Worm (Caenorhabditis elegans) whole organism, young adult: Measurements from ENCODE around the gene hil-3.

ENCODE experiments used
- B0019.2 ChIP-seq: fragments of 200-800 bp; sonication (Bioruptor generic); conservative IDR thresholded peaks from 2 replicates; pipeline ENCODE4 v1.3.6; 2022; ENCODE audit warnings: missing genetic modification reagents, missing genetic modification characterization, missing compliant biosample characterization
- C17E4.6 ChIP-seq: fragments of 200-800 bp; sonication (Bioruptor generic); IDR thresholded peaks from 2 replicates; pipeline ENCODE4 v1.3.6; 2022; ENCODE audit warnings: missing genetic modification reagents, missing genetic modification characterization, missing compliant biosample characterization
- F10E7.11 ChIP-seq: sonication (generic microtip); optimal IDR thresholded peaks from 2 replicates; lab custom pipeline; 2017; ENCODE audit warnings: mild to moderate bottlenecking, missing genetic modification characterization, moderate library complexity, missing compliant biosample characterization
- F37B4.10 ChIP-seq: fragments of 200-800 bp; sonication (Bioruptor generic); IDR thresholded peaks from 2 replicates; pipeline ENCODE4 v1.3.6; 2022; ENCODE audit warnings: missing genetic modification characterization, missing compliant biosample characterization
- Y79H2A.3 ChIP-seq: fragments of 200-800 bp; sonication (Bioruptor generic); conservative IDR thresholded peaks from 2 replicates; pipeline ENCODE4 v1.3.6; 2022; ENCODE audit warnings: missing genetic modification reagents, missing genetic modification characterization, missing compliant biosample characterization
- akir-1 ChIP-seq: fragments of 200-800 bp; sonication (Bioruptor generic); optimal IDR thresholded peaks from 2 replicates; lab custom pipeline; 2018; ENCODE audit warnings: mild to moderate bottlenecking, missing genetic modification characterization, moderate library complexity, missing compliant biosample characterization
- atf-7 ChIP-seq: sonication (generic microtip); optimal IDR thresholded peaks from 2 replicates; lab custom pipeline; 2017; ENCODE audit warnings: mild to moderate bottlenecking, missing genetic modification characterization, missing compliant biosample characterization
- ccch-3 ChIP-seq: fragments of 200-800 bp; sonication (Bioruptor generic); optimal IDR thresholded peaks from 2 replicates; lab custom pipeline; 2018; ENCODE audit warnings: mild to moderate bottlenecking, missing genetic modification characterization, missing compliant biosample characterization
- cebp-1 ChIP-seq, 2 experiments: fragments of 200-800 bp in 1 of 2; sonication (Bioruptor generic) in 1 of 2; sonication (generic microtip) in 1 of 2; IDR thresholded peaks in 1 of 2; optimal IDR thresholded peaks in 1 of 2; 2 replicates each; pipeline versions ENCODE4 v1.3.6 to Lab custom; 2017 to 2022; ENCODE audit warnings: missing compliant biosample characterization in 2 of 2, missing genetic modification characterization in 2 of 2, mild to moderate bottlenecking in 1 of 2, missing genetic modification reagents in 1 of 2, moderate library complexity in 1 of 2
- cebp-2 ChIP-seq: fragments of 200-800 bp; sonication (Bioruptor generic); IDR thresholded peaks from 2 replicates; pipeline ENCODE4 v1.3.6; 2022; ENCODE audit warnings: missing genetic modification characterization, missing compliant biosample characterization
- ceh-100 ChIP-seq: fragments of 200-800 bp; sonication (Bioruptor generic); IDR thresholded peaks from 2 replicates; pipeline ENCODE4 v1.3.6; 2022; ENCODE audit warnings: missing genetic modification reagents, missing genetic modification characterization, missing compliant biosample characterization
- dox-1 ChIP-seq: fragments of 200-800 bp; sonication (Bioruptor generic); IDR thresholded peaks from 2 replicates; pipeline ENCODE4 v1.3.6; 2022; ENCODE audit warnings: missing genetic modification reagents, missing genetic modification characterization, missing compliant biosample characterization
- dpl-1 ChIP-seq: fragments of 150-350 bp; optimal IDR thresholded peaks from 2 replicates; lab custom pipeline; 2014; ENCODE audit warnings: missing biosample characterization, missing genetic modification reagents, missing genetic modification characterization
- efl-1 ChIP-seq: fragments of 150-350 bp; optimal IDR thresholded peaks from 2 replicates; lab custom pipeline; 2014; ENCODE audit warnings: missing biosample characterization, missing genetic modification reagents, missing genetic modification characterization
- egl-44 ChIP-seq: fragments of 200-800 bp; sonication (Bioruptor generic); IDR thresholded peaks from 2 replicates; pipeline ENCODE4 v1.3.6; 2022; ENCODE audit warnings: missing genetic modification reagents, missing genetic modification characterization, missing compliant biosample characterization
- ets-4 ChIP-seq: fragments of 200-800 bp; sonication (Bioruptor generic); optimal IDR thresholded peaks from 2 replicates; lab custom pipeline; 2018; ENCODE audit warnings: mild to moderate bottlenecking, missing genetic modification characterization, missing compliant biosample characterization
- hlh-26 ChIP-seq: fragments of 200-800 bp; sonication (Bioruptor generic); conservative IDR thresholded peaks from 2 replicates; pipeline ENCODE4 v1.3.6; 2022; ENCODE audit warnings: missing genetic modification reagents, missing genetic modification characterization, missing compliant biosample characterization
- hsf-1 ChIP-seq: fragments of 200-800 bp; sonication (Bioruptor generic); IDR thresholded peaks from 2 replicates; pipeline ENCODE4 v1.3.6; 2022; ENCODE audit warnings: missing genetic modification reagents, missing genetic modification characterization, missing compliant biosample characterization
- lag-1 ChIP-seq: fragments of 200-800 bp; sonication (Bioruptor generic); IDR thresholded peaks from 2 replicates; pipeline ENCODE4 v1.3.6; 2022; ENCODE audit warnings: missing genetic modification reagents, missing genetic modification characterization, missing compliant biosample characterization
- let-607 ChIP-seq, 2 experiments: fragments of 200-800 bp in 1 of 2; sonication (Bioruptor generic) in 1 of 2; sonication (generic microtip) in 1 of 2; optimal IDR thresholded peaks; 2 replicates each; lab custom pipeline; 2016 to 2018; ENCODE audit warnings: mild to moderate bottlenecking in 2 of 2, missing compliant biosample characterization in 2 of 2, missing genetic modification characterization in 2 of 2, moderate library complexity in 2 of 2, missing genotype in 1 of 2
- lin-26 ChIP-seq: fragments of 200-800 bp; sonication (Bioruptor generic); IDR thresholded peaks from 2 replicates; pipeline ENCODE4 v1.3.6; 2022; ENCODE audit warnings: missing genetic modification reagents, missing genetic modification characterization, missing compliant biosample characterization
- lin-35 ChIP-seq, 3 experiments: fragments of 150-350 bp in 2 of 3; sonication (generic microtip) in 1 of 3; optimal IDR thresholded peaks; 2 replicates each; lab custom pipeline; 2014 to 2018; ENCODE audit warnings: missing biosample characterization in 3 of 3, missing genetic modification characterization in 3 of 3, missing genetic modification reagents in 3 of 3
- lin-54 ChIP-seq: fragments of 200-800 bp; sonication (Bioruptor generic); optimal IDR thresholded peaks from 2 replicates; lab custom pipeline; 2018; ENCODE audit warnings: mild to moderate bottlenecking, missing genetic modification characterization, missing compliant biosample characterization
- lsy-27 ChIP-seq: sonication (generic microtip); optimal IDR thresholded peaks from 2 replicates; lab custom pipeline; 2017; ENCODE audit warnings: missing genetic modification characterization, mild to moderate bottlenecking, missing compliant biosample characterization, antibody characterized with exemption, missing genotype, borderline replicate concordance; ENCODE audit not compliant: insufficient read depth
- madf-6 ChIP-seq: fragments of 200-800 bp; sonication (Bioruptor generic); IDR thresholded peaks from 2 replicates; pipeline ENCODE4 v1.3.6; 2022; ENCODE audit warnings: missing genetic modification reagents, missing genetic modification characterization, missing compliant biosample characterization
- nhr-27 ChIP-seq: fragments of 200-800 bp; sonication (Bioruptor generic); optimal IDR thresholded peaks from 2 replicates; lab custom pipeline; 2018; ENCODE audit warnings: mild to moderate bottlenecking, missing genetic modification characterization, moderate library complexity, missing compliant biosample characterization
- nhr-80 ChIP-seq: sonication (generic microtip); optimal IDR thresholded peaks from 2 replicates; lab custom pipeline; 2016; ENCODE audit warnings: missing genetic modification characterization, missing compliant biosample characterization
- pbrm-1 ChIP-seq: fragments of 200-800 bp; sonication (Bioruptor generic); IDR thresholded peaks from 2 replicates; pipeline ENCODE4 v1.3.6; 2022; ENCODE audit warnings: missing genetic modification reagents, missing genetic modification characterization, missing compliant biosample characterization
- rcor-1 ChIP-seq: fragments of 200-800 bp; sonication (Bioruptor generic); IDR thresholded peaks from 2 replicates; pipeline ENCODE4 v1.3.6; 2022; ENCODE audit warnings: missing genetic modification reagents, missing genetic modification characterization, missing compliant biosample characterization
- snpc-1.3 ChIP-seq: sonication (generic microtip); optimal IDR thresholded peaks from 2 replicates; lab custom pipeline; 2017; ENCODE audit warnings: missing genetic modification characterization, mild to moderate bottlenecking, missing compliant biosample characterization, antibody characterized with exemption, moderate library complexity, missing genotype, missing genetic modification reagents; ENCODE audit not compliant: insufficient read depth
- snpc-4 ChIP-seq, 5 experiments: fragments of 150-350 bp in 1 of 5; sonication (generic microtip) in 4 of 5; optimal IDR thresholded peaks; 2 replicates each; lab custom pipeline; 2014 to 2018; ENCODE audit warnings: missing genetic modification characterization in 5 of 5, missing biosample characterization in 3 of 5, antibody characterized with exemption in 2 of 5, mild to moderate bottlenecking in 2 of 5, missing compliant biosample characterization in 2 of 5, missing genotype in 2 of 5, moderate library complexity in 2 of 5, missing genetic modification reagents in 1 of 5
- sptf-2 ChIP-seq: fragments of 200-800 bp; sonication (Bioruptor generic); optimal IDR thresholded peaks from 2 replicates; lab custom pipeline; 2018; ENCODE audit warnings: mild to moderate bottlenecking, missing genetic modification characterization, missing compliant biosample characterization
- tbp1 ChIP-seq: fragments of 200-800 bp; sonication (Bioruptor generic); optimal IDR thresholded peaks from 2 replicates; lab custom pipeline; 2018; ENCODE audit warnings: mild to moderate bottlenecking, missing genetic modification characterization, missing compliant biosample characterization
- tbx-9 ChIP-seq: sonication (generic microtip); optimal IDR thresholded peaks from 2 replicates; lab custom pipeline; 2016; ENCODE audit warnings: borderline replicate concordance, missing genetic modification characterization, inconsistent platforms, missing compliant biosample characterization
- ztf-18 ChIP-seq: sonication (generic microtip); optimal IDR thresholded peaks from 2 replicates; lab custom pipeline; 2016; ENCODE audit warnings: missing genotype, mild to moderate bottlenecking, missing genetic modification characterization, missing compliant biosample characterization
- ztf-22 ChIP-seq: fragments of 200-800 bp; sonication (Bioruptor generic); optimal IDR thresholded peaks from 2 replicates; lab custom pipeline; 2018; ENCODE audit warnings: mild to moderate bottlenecking, missing genetic modification characterization, moderate library complexity, missing compliant biosample characterization
- ztf-3 ChIP-seq: fragments of 200-800 bp; sonication (Bioruptor generic); optimal IDR thresholded peaks from 2 replicates; lab custom pipeline; 2018; ENCODE audit warnings: mild to moderate bottlenecking, missing genetic modification characterization, missing compliant biosample characterization

The hil-3 gene

DNA sequence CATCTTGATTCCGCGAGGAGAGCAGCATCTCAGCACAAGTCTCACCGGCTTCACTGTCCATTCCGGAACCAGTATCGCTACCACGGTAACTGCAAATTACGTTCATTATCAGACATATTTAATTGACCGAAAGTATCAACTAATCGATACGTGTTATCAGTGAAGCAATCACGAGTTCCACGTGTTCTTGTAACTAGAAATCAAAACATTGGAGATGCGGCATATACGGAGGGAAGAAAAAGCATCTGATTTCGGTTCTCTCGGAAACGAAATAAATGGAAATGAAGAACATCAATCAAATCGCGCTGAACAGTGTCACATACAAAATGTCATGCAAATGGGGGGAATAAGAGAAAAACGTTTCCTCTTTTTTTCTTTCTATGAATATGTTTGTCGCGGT lies 34.2 kb downstream of the hil-3 start:
- no peak for TF ChIP-seq lsy-27
- no peak for TF ChIP-seq madf-6 (GFP tag; lab: Robert Waterston, UW)
- no peak for TF ChIP-seq Y79H2A.3 (GFP tag; lab: Robert Waterston, UW)
- TF ChIP-seq akir-1 (GFP tag; lab: Kevin White, UChicago): no peak
- TF ChIP-seq nhr-80 (tag; lab: Kevin White, UChicago): peak; percentile 59
- no peak for TF ChIP-seq rcor-1 (GFP tag; lab: Robert Waterston, UW)
- TF ChIP-seq B0019.2: no peak
- no peak for TF ChIP-seq hsf-1 (GFP tag; lab: Robert Waterston, UW)
- TF ChIP-seq lin-26: no peak
- no peak for TF ChIP-seq hlh-26 (GFP tag; lab: Robert Waterston, UW)
- TF ChIP-seq dox-1 (GFP tag; lab: Robert Waterston, UW): no peak
- TF ChIP-seq lag-1 (GFP tag; lab: Robert Waterston, UW): no peak
- no peak for TF ChIP-seq dpl-1
- TF ChIP-seq cebp-1 (GFP tag; IDR thresholded peaks at IDR 0.05; lab: Robert Waterston, UW): no peak
- TF ChIP-seq cebp-1 (tag; optimal IDR thresholded peaks at IDR 0.05; lab: Kevin White, UChicago): peak; percentile 16
- no peak for TF ChIP-seq tbx-9 (tag; lab: Kevin White, UChicago)
- no peak for TF ChIP-seq lin-35 (GFP tag; optimal IDR thresholded peaks at IDR 0.05; lab: Kevin White, UChicago)
- TF ChIP-seq pbrm-1 (GFP tag; lab: Robert Waterston, UW): no peak
- TF ChIP-seq egl-44 (GFP tag; lab: Robert Waterston, UW): no peak
- peak; percentile 53 to 65 for TF ChIP-seq let-607 (tag; optimal IDR thresholded peaks at IDR 0.05; lab: Kevin White, UChicago)
- TF ChIP-seq sptf-2: no peak
- TF ChIP-seq atf-7 (tag; lab: Kevin White, UChicago): no peak
- no peak for TF ChIP-seq snpc-1.3 (tag; lab: Kevin White, UChicago)
- no peak for TF ChIP-seq ccch-3
- TF ChIP-seq F10E7.11 (tag; lab: Kevin White, UChicago): no peak
- TF ChIP-seq efl-1: no peak
- peak; percentile 7 for TF ChIP-seq tbp1 (GFP tag; lab: Kevin White, UChicago)
- no peak for TF ChIP-seq ztf-18
- no peak for TF ChIP-seq cebp-2 (GFP tag; lab: Robert Waterston, UW)
- no peak for TF ChIP-seq nhr-27

DNA sequence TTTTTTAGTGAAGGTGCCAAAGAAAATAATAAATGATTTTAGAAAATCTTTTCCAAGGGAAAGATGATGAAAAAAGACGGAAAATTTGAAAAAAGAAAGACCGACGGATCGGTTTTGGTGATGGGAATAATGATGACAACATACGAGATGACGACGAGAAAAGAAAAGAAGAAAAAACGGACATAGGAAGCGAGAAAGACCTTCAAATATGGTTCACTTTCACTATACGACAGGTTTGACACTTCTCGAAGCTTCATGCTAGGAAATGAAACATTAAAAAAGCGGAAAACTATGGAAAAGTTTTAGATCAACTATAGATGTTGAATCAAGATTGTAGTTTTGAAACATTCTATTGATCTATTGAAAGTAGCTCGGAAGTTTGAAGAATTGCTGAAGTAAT lies 41.2 kb downstream of the hil-3 start:
- TF ChIP-seq ztf-22 (GFP tag; lab: Kevin White, UChicago) (no peak), sptf-2 (no peak), atf-7 (tag; lab: Kevin White, UChicago) (no peak), lin-54 (no peak), ztf-3 (no peak), ets-4 (GFP tag; lab: Kevin White, UChicago) (no peak), F37B4.10 (GFP tag; lab: Robert Waterston, UW) (no peak), snpc-4 (GFP tag; optimal IDR thresholded peaks at IDR 0.05; lab: Kevin White, UChicago) (no peak), snpc-4 (tag; optimal IDR thresholded peaks at IDR 0.05; lab: Kevin White, UChicago) (no peak), nhr-27 (no peak), ceh-100 (GFP tag; lab: Robert Waterston, UW) (no peak), C17E4.6 (GFP tag; lab: Robert Waterston, UW) (no peak)
